Worm (Caenorhabditis elegans) whole organism, L4 larva: ENCODE measurements around the gene mrps-10.
A peak's percentile ranks its signal among the peaks of the same experiment; 100 is the strongest.

Experiments used
- D1046.2 ChIP-seq: fragments of 200-800 bp; sonication (Bioruptor generic); IDR thresholded peaks from 2 replicates; pipeline ENCODE4 v1.3.6; 2022; ENCODE audit warnings: missing genetic modification characterization, missing compliant biosample characterization
- F49E8.2 ChIP-seq: sonication (generic microtip); optimal IDR thresholded peaks from 2 replicates; lab custom pipeline; 2016; ENCODE audit warnings: missing compliant biosample characterization, mild to moderate bottlenecking, missing genetic modification characterization, borderline replicate concordance
- R02D3.7 ChIP-seq: fragments of 150-350 bp; sonication (generic microtip); optimal IDR thresholded peaks from 3 replicates; lab custom pipeline; 2014; ENCODE audit warnings: missing biosample characterization, missing genetic modification characterization
- T20F7.1 ChIP-seq: fragments of 200-800 bp; sonication (Bioruptor generic); optimal IDR thresholded peaks from 2 replicates; lab custom pipeline; 2018; ENCODE audit warnings: mild to moderate bottlenecking, missing genetic modification characterization, missing compliant biosample characterization
- Y105C5A.15 ChIP-seq: fragments of 200-800 bp; sonication (Bioruptor generic); IDR thresholded peaks from 2 replicates; pipeline ENCODE4 v1.3.6; 2022; ENCODE audit warnings: missing genetic modification characterization, missing compliant biosample characterization
- Y48G9A.11 ChIP-seq: fragments of 200-800 bp; sonication (Bioruptor generic); IDR thresholded peaks from 2 replicates; pipeline ENCODE4 v1.3.6; 2022; ENCODE audit warnings: missing genetic modification reagents, missing genetic modification characterization, missing compliant biosample characterization
- Y5F2A.4 ChIP-seq: fragments of 200-800 bp; sonication (Bioruptor generic); optimal IDR thresholded peaks from 2 replicates; lab custom pipeline; 2018; ENCODE audit warnings: mild to moderate bottlenecking, missing genetic modification characterization, missing compliant biosample characterization
- Y75B8A.6 ChIP-seq: fragments of 200-800 bp; sonication (Bioruptor generic); IDR thresholded peaks from 2 replicates; pipeline ENCODE4 v1.3.6; 2022; ENCODE audit warnings: missing genetic modification reagents, missing genetic modification characterization, missing compliant biosample characterization
- ama-1 ChIP-seq: fragments of 150-350 bp; optimal IDR thresholded peaks from 2 replicates; lab custom pipeline; 2014; ENCODE audit warnings: inconsistent platforms, mixed read lengths
- ceh-20 ChIP-seq: fragments of 200-800 bp; sonication (Bioruptor generic); IDR thresholded peaks from 2 replicates; pipeline ENCODE4 v1.3.6; 2022; ENCODE audit warnings: missing genetic modification reagents, missing genetic modification characterization, missing compliant biosample characterization
- ceh-28 ChIP-seq: fragments of 150-350 bp; optimal IDR thresholded peaks from 2 replicates; lab custom pipeline; 2014; ENCODE audit warnings: missing biosample characterization, missing genetic modification reagents, missing genetic modification characterization
- ceh-32 ChIP-seq: sonication (generic microtip); optimal IDR thresholded peaks from 2 replicates; lab custom pipeline; 2016; ENCODE audit warnings: mild to moderate bottlenecking, missing genetic modification characterization, missing compliant biosample characterization; ENCODE audit not compliant: poor library complexity
- ceh-44 ChIP-seq: fragments of 200-800 bp; sonication (Bioruptor generic); IDR thresholded peaks from 2 replicates; pipeline ENCODE4 v1.3.6; 2022; ENCODE audit warnings: missing genetic modification reagents, missing genetic modification characterization, missing compliant biosample characterization
- daf-16 ChIP-seq, 3 experiments: sonication (generic microtip); optimal IDR thresholded peaks; 2 replicates each; lab custom pipeline; 2016 to 2017; ENCODE audit warnings: missing genetic modification characterization in 3 of 3, missing genetic modification reagents in 3 of 3, mild to moderate bottlenecking in 2 of 3, missing compliant biosample characterization in 2 of 3, missing biosample characterization in 1 of 3, moderate library complexity in 1 of 3
- daf-19 ChIP-seq: fragments of 200-800 bp; sonication (Bioruptor generic); conservative IDR thresholded peaks from 2 replicates; pipeline ENCODE4 v1.3.6; 2022; ENCODE audit warnings: missing genetic modification characterization, missing compliant biosample characterization
- daf-8 ChIP-seq: fragments of 200-800 bp; sonication (Bioruptor generic); IDR thresholded peaks from 2 replicates; pipeline ENCODE4 v1.3.6; 2022; ENCODE audit warnings: missing genetic modification characterization, missing compliant biosample characterization
- dmd-6 ChIP-seq: fragments of 200-800 bp; sonication (Bioruptor generic); IDR thresholded peaks from 2 replicates; pipeline ENCODE4 v1.3.6; 2022; ENCODE audit warnings: missing genetic modification reagents, missing genetic modification characterization, missing compliant biosample characterization
- dmd-9 ChIP-seq: fragments of 200-800 bp; sonication (Bioruptor generic); IDR thresholded peaks from 2 replicates; pipeline ENCODE4 v1.3.6; 2022; ENCODE audit warnings: missing genetic modification reagents, missing genetic modification characterization, missing compliant biosample characterization
- dpl-1 ChIP-seq: fragments of 150-350 bp; optimal IDR thresholded peaks from 2 replicates; lab custom pipeline; 2014; ENCODE audit warnings: missing biosample characterization, missing genetic modification reagents, missing genetic modification characterization
- fkh-10 ChIP-seq: fragments of 150-350 bp; optimal IDR thresholded peaks from 2 replicates; lab custom pipeline; 2014; ENCODE audit warnings: missing biosample characterization, missing genetic modification reagents, missing genetic modification characterization
- fos-1 ChIP-seq: fragments of 150-350 bp; optimal IDR thresholded peaks from 2 replicates; lab custom pipeline; 2014; ENCODE audit warnings: missing biosample characterization, missing genetic modification characterization
- gei-8 ChIP-seq: fragments of 200-800 bp; sonication (Bioruptor generic); optimal IDR thresholded peaks from 2 replicates; lab custom pipeline; 2018; ENCODE audit warnings: mild to moderate bottlenecking, missing genetic modification characterization, missing compliant biosample characterization
- hif-1 ChIP-seq, 2 experiments: sonication (generic microtip); optimal IDR thresholded peaks; 2 replicates each; lab custom pipeline; 2016 to 2017; ENCODE audit warnings: missing compliant biosample characterization in 2 of 2, missing genetic modification characterization in 2 of 2, missing genetic modification reagents in 2 of 2, missing genotype in 2 of 2, mild to moderate bottlenecking in 1 of 2
- hlh-11 ChIP-seq: fragments of 200-800 bp; sonication (Bioruptor generic); optimal IDR thresholded peaks from 2 replicates; lab custom pipeline; 2018; ENCODE audit warnings: mild to moderate bottlenecking, missing genetic modification characterization, missing compliant biosample characterization
- jun-1 ChIP-seq: fragments of 150-350 bp; optimal IDR thresholded peaks from 2 replicates; lab custom pipeline; 2014; ENCODE audit warnings: missing biosample characterization, missing genetic modification reagents, missing genetic modification characterization
- lim-7 ChIP-seq: fragments of 200-800 bp; sonication (Bioruptor generic); IDR thresholded peaks from 2 replicates; pipeline ENCODE4 v1.3.6; 2022; ENCODE audit warnings: missing genetic modification characterization, missing compliant biosample characterization
- lin-1 ChIP-seq: fragments of 200-800 bp; sonication (Bioruptor generic); IDR thresholded peaks from 2 replicates; pipeline ENCODE4 v1.3.6; 2022; ENCODE audit warnings: missing genetic modification reagents, missing genetic modification characterization, missing compliant biosample characterization
- lin-13 ChIP-seq: fragments of 150-350 bp; optimal IDR thresholded peaks from 2 replicates; lab custom pipeline; 2014; ENCODE audit warnings: missing biosample characterization, missing genetic modification reagents, missing genetic modification characterization
- lin-38 ChIP-seq: fragments of 200-800 bp; sonication (Bioruptor generic); IDR thresholded peaks from 2 replicates; pipeline ENCODE4 v1.3.6; 2022; ENCODE audit warnings: missing genetic modification reagents, missing genetic modification characterization, missing compliant biosample characterization
- lin-39 ChIP-seq: fragments of 150-350 bp; optimal IDR thresholded peaks from 2 replicates; lab custom pipeline; 2014; ENCODE audit warnings: missing biosample characterization, missing genetic modification reagents, missing genetic modification characterization
- lir-3 ChIP-seq: sonication (generic microtip); optimal IDR thresholded peaks from 2 replicates; lab custom pipeline; 2016; ENCODE audit warnings: mild to moderate bottlenecking, missing genetic modification characterization, missing compliant biosample characterization
- madf-5 ChIP-seq, 2 experiments: fragments of 200-800 bp; sonication (Bioruptor generic); IDR thresholded peaks; 2 replicates each; pipeline ENCODE4 v1.3.6; 2022; ENCODE audit warnings: missing compliant biosample characterization in 2 of 2, missing genetic modification characterization in 2 of 2
- mdl-1 ChIP-seq, 2 experiments: fragments of 150-350 bp in 1 of 2; sonication (generic microtip) in 1 of 2; optimal IDR thresholded peaks; 2 replicates each; lab custom pipeline; 2014 to 2017; ENCODE audit warnings: missing biosample characterization in 2 of 2, missing genetic modification characterization in 2 of 2
- mep-1 ChIP-seq: fragments of 150-350 bp; sonication (generic microtip); optimal IDR thresholded peaks from 3 replicates; lab custom pipeline; 2014; ENCODE audit warnings: missing biosample characterization, missing genetic modification characterization
- mxl-2 ChIP-seq: fragments of 200-800 bp; sonication (Bioruptor generic); conservative IDR thresholded peaks from 2 replicates; pipeline ENCODE4 v1.3.6; 2022; ENCODE audit warnings: missing genetic modification reagents, missing genetic modification characterization, missing compliant biosample characterization
- mxl-3 ChIP-seq: fragments of 200-800 bp; sonication (Bioruptor generic); optimal IDR thresholded peaks from 2 replicates; lab custom pipeline; 2018; ENCODE audit warnings: mild to moderate bottlenecking, missing genetic modification characterization, missing compliant biosample characterization
- nhr-10 ChIP-seq: fragments of 150-350 bp; optimal IDR thresholded peaks from 2 replicates; lab custom pipeline; 2014; ENCODE audit warnings: missing biosample characterization, missing genetic modification characterization
- nhr-102 ChIP-seq: sonication (generic microtip); optimal IDR thresholded peaks from 2 replicates; lab custom pipeline; 2016; ENCODE audit warnings: mild to moderate bottlenecking, missing genetic modification characterization, moderate library complexity, missing compliant biosample characterization
- nhr-111 ChIP-seq: fragments of 200-800 bp; sonication (Bioruptor generic); optimal IDR thresholded peaks from 2 replicates; lab custom pipeline; 2018; ENCODE audit warnings: mild to moderate bottlenecking, missing genetic modification characterization, missing compliant biosample characterization
- nhr-237 ChIP-seq: sonication (generic microtip); optimal IDR thresholded peaks from 2 replicates; lab custom pipeline; 2017; ENCODE audit warnings: missing biosample characterization, missing genetic modification characterization
- nhr-25 ChIP-seq: sonication (generic microtip); optimal IDR thresholded peaks from 2 replicates; lab custom pipeline; 2017; ENCODE audit warnings: missing genetic modification characterization, mild to moderate bottlenecking, missing compliant biosample characterization, antibody characterized with exemption, moderate library complexity, borderline replicate concordance; ENCODE audit not compliant: insufficient read depth
- nhr-42 ChIP-seq: fragments of 200-800 bp; sonication (Bioruptor generic); IDR thresholded peaks from 2 replicates; pipeline ENCODE4 v1.3.6; 2022; ENCODE audit warnings: missing genetic modification characterization, missing compliant biosample characterization
- nhr-77 ChIP-seq: fragments of 150-350 bp; optimal IDR thresholded peaks from 2 replicates; lab custom pipeline; 2014; ENCODE audit warnings: missing biosample characterization, missing genetic modification characterization
- pqm-1 ChIP-seq: sonication (generic microtip); optimal IDR thresholded peaks from 2 replicates; lab custom pipeline; 2017; ENCODE audit warnings: missing biosample characterization, missing genetic modification characterization
- skn-1 ChIP-seq: fragments of 150-350 bp; optimal IDR thresholded peaks from 2 replicates; lab custom pipeline; 2014; ENCODE audit warnings: missing biosample characterization, missing genetic modification characterization
- tag-97 ChIP-seq: fragments of 200-800 bp; sonication (Bioruptor generic); IDR thresholded peaks from 2 replicates; pipeline ENCODE4 v1.3.6; 2022; ENCODE audit warnings: missing genetic modification characterization, missing compliant biosample characterization
- unc-39 ChIP-seq: sonication (generic microtip); optimal IDR thresholded peaks from 2 replicates; lab custom pipeline; 2017; ENCODE audit warnings: missing biosample characterization, missing genetic modification characterization
- vab-7 ChIP-seq: fragments of 200-800 bp; sonication (Bioruptor generic); IDR thresholded peaks from 2 replicates; pipeline ENCODE4 v1.3.6; 2022; ENCODE audit warnings: missing genetic modification reagents, missing genetic modification characterization, missing compliant biosample characterization
- zfp-2 ChIP-seq: sonication (generic microtip); optimal IDR thresholded peaks from 2 replicates; lab custom pipeline; 2016; ENCODE audit warnings: mild to moderate bottlenecking, missing genetic modification characterization, missing compliant biosample characterization
- zfp-3 ChIP-seq: fragments of 200-800 bp; sonication (Bioruptor generic); conservative IDR thresholded peaks from 2 replicates; pipeline ENCODE4 v1.3.6; 2022; ENCODE audit warnings: missing genetic modification reagents, missing genetic modification characterization, missing compliant biosample characterization
- zip-11 ChIP-seq: fragments of 200-800 bp; sonication (Bioruptor generic); IDR thresholded peaks from 2 replicates; pipeline ENCODE4 v1.3.6; 2022; ENCODE audit warnings: missing genetic modification characterization, missing compliant biosample characterization
- ztf-7 ChIP-seq: fragments of 150-350 bp; optimal IDR thresholded peaks from 2 replicates; lab custom pipeline; 2014; ENCODE audit warnings: missing biosample characterization, missing genetic modification characterization

The mrps-10 gene

DNA sequence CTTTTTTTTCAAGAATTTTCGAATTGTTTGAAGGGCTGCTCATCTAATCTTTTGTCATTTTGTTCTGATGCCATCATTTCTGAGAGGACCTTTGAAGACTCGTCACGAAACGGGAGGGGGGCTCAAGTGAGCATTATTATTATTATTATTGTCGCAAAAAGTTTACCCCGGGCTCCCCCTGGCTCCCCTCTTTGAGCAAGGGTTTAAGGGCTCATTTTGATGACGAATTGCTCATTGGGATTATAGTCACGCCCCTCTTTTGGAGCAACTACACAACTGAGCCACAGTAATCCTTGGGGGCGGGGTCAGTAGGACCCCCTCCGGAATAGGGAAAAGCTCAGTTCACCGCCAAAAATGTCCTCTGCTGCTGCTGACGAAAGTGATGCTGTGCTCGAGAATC lies 15.9 kb downstream of the mrps-10 start, which contains the start of gene unc-25 (continued):
- TF ChIP-seq dpl-1 (GFP tag; lab: Kevin White, UChicago) = no peak
- TF ChIP-seq jun-1 (tag; lab: Kevin White, UChicago) = no peak
- TF ChIP-seq lin-13 (GFP tag; lab: Kevin White, UChicago) = no peak
- TF ChIP-seq ama-1 (lab: Kevin White, UChicago) = no peak
- no peak for TF ChIP-seq hif-1 (tag; optimal IDR thresholded peaks at IDR 0.05; lab: Kevin White, UChicago)
- no peak for TF ChIP-seq dmd-6 (GFP tag; lab: Robert Waterston, UW)
- no peak for TF ChIP-seq unc-39
- TF ChIP-seq dmd-9 = no peak
- TF ChIP-seq daf-19 (GFP tag; lab: Robert Waterston, UW) = no peak
- peak; percentile 30; the same call in 1 of the 2 replicates for TF ChIP-seq lin-38 (GFP tag; lab: Robert Waterston, UW)
- no peak for TF ChIP-seq R02D3.7 (tag; lab: Kevin White, UChicago)
- TF ChIP-seq D1046.2 (GFP tag; lab: Robert Waterston, UW) = no peak
- TF ChIP-seq vab-7 (GFP tag; lab: Robert Waterston, UW) = no peak
- no peak for TF ChIP-seq ceh-32 (tag; lab: Kevin White, UChicago)
- TF ChIP-seq Y75B8A.6 (GFP tag; lab: Robert Waterston, UW) = no peak
- TF ChIP-seq pqm-1 = no peak
- no peak for TF ChIP-seq fos-1 (tag; lab: Kevin White, UChicago)
- TF ChIP-seq mdl-1 (tag; optimal IDR thresholded peaks at IDR 0.05; lab: Kevin White, UChicago) = no peak
- TF ChIP-seq ceh-44 (GFP tag; lab: Robert Waterston, UW) = no peak
- TF ChIP-seq zfp-2 (tag; lab: Kevin White, UChicago) = no peak
- no peak for TF ChIP-seq Y48G9A.11 (GFP tag; lab: Robert Waterston, UW)
- TF ChIP-seq lir-3 (tag; lab: Kevin White, UChicago) = no peak
- TF ChIP-seq nhr-10 = no peak
- TF ChIP-seq mxl-2 = no peak
- TF ChIP-seq lin-39 (tag; lab: Kevin White, UChicago) = no peak
- no peak for TF ChIP-seq zfp-3
- TF ChIP-seq nhr-111 (GFP tag; lab: Kevin White, UChicago) = no peak
- TF ChIP-seq mxl-3 (GFP tag; lab: Kevin White, UChicago) = no peak
- no peak for TF ChIP-seq nhr-25
- no peak for TF ChIP-seq ztf-7 (tag; lab: Kevin White, UChicago)
- no peak for TF ChIP-seq nhr-237 (tag; lab: Kevin White, UChicago)
- no peak for TF ChIP-seq Y105C5A.15 (GFP tag; lab: Robert Waterston, UW)
- TF ChIP-seq lim-7 = no peak
- no peak for TF ChIP-seq tag-97 (GFP tag; lab: Robert Waterston, UW)
- TF ChIP-seq zip-11 (GFP tag; lab: Robert Waterston, UW) = no peak
- no peak for TF ChIP-seq nhr-102 (tag; lab: Kevin White, UChicago)
- TF ChIP-seq madf-5 (GFP tag; IDR thresholded peaks at IDR 0.05; lab: Robert Waterston, UW) = no peak
- peak; percentile 42 for TF ChIP-seq fkh-10 (GFP tag; lab: Kevin White, UChicago)
- TF ChIP-seq Y5F2A.4 (GFP tag; lab: Kevin White, UChicago) = no peak
- peak; percentile 6 for TF ChIP-seq gei-8
- no peak for TF ChIP-seq F49E8.2 (tag; lab: Kevin White, UChicago)
- no peak for TF ChIP-seq daf-16 (GFP tag; optimal IDR thresholded peaks at IDR 0.05; lab: Kevin White, UChicago)
- TF ChIP-seq daf-16 (tag; optimal IDR thresholded peaks at IDR 0.05; lab: Kevin White, UChicago) = no peak
- no peak for TF ChIP-seq nhr-42
- peak; percentile 3 for TF ChIP-seq hlh-11 (tag; lab: Kevin White, UChicago)
- no peak for TF ChIP-seq nhr-77 (tag; lab: Kevin White, UChicago)
- TF ChIP-seq daf-8 (GFP tag; lab: Robert Waterston, UW) = no peak
- TF ChIP-seq T20F7.1 (GFP tag; lab: Kevin White, UChicago) = no peak
- TF ChIP-seq ceh-28 (tag; lab: Kevin White, UChicago) = no peak
- peak; percentile 39; the same call in 1 of the 2 replicates for TF ChIP-seq ceh-20 (GFP tag; lab: Robert Waterston, UW)
- TF ChIP-seq skn-1 (tag; lab: Kevin White, UChicago) = no peak
- no peak for TF ChIP-seq mep-1 (tag; lab: Kevin White, UChicago)
- no peak for TF ChIP-seq lin-1 (GFP tag; lab: Robert Waterston, UW)
